Fruit fly (Drosophila melanogaster) whole organism, embryonic: ENCODE results near the gene Ythdf.

ENCODE experiments used
- Atf-2 ChIP-seq: fragments of 200-800 bp; sonication (Bioruptor generic); optimal IDR thresholded peaks from 2 replicates; lab custom pipeline; 2016; ENCODE audit warnings: missing biosample characterization, missing genetic modification characterization
- Bgb ChIP-seq: fragments of 200-800 bp; sonication (Bioruptor generic); IDR thresholded peaks from 2 replicates; pipeline ENCODE4 v1.3.6; 2022; ENCODE audit warnings: missing biosample characterization, missing genetic modification characterization; ENCODE audit not compliant: partially characterized antibody
- CG11456 ChIP-seq: fragments of 200-800 bp; sonication (Bioruptor generic); IDR thresholded peaks from 3 replicates; pipeline ENCODE4 v1.3.6; 2022; ENCODE audit warnings: missing biosample characterization, missing genetic modification characterization
- CG13775 ChIP-seq: fragments of 200-800 bp; sonication (Bioruptor generic); optimal IDR thresholded peaks from 3 replicates; lab custom pipeline; 2017; ENCODE audit warnings: missing biosample characterization, mild to moderate bottlenecking, missing genetic modification characterization
- CG14014 ChIP-seq: fragments of 200-800 bp; sonication (Bioruptor generic); IDR thresholded peaks from 2 replicates; pipeline ENCODE4 v1.3.6; 2022; ENCODE audit warnings: missing biosample characterization, missing genetic modification characterization
- CG14441 ChIP-seq: fragments of 200-800 bp; sonication (Bioruptor generic); IDR thresholded peaks from 2 replicates; pipeline ENCODE4 v1.3.6; 2022; ENCODE audit warnings: missing biosample characterization, missing genetic modification characterization
- CG17912 ChIP-seq: fragments of 200-800 bp; sonication (Bioruptor generic); optimal IDR thresholded peaks from 2 replicates; lab custom pipeline; 2018; ENCODE audit warnings: missing biosample characterization, mild to moderate bottlenecking, missing genetic modification characterization
- CG1792 ChIP-seq: fragments of 200-800 bp; sonication (Bioruptor generic); optimal IDR thresholded peaks from 2 replicates; lab custom pipeline; 2016; ENCODE audit warnings: missing biosample characterization, missing genetic modification characterization
- CG2129 ChIP-seq: fragments of 200-800 bp; sonication (Bioruptor generic); IDR thresholded peaks from 2 replicates; pipeline ENCODE4 v1.3.6; 2022; ENCODE audit warnings: missing biosample characterization, missing genetic modification characterization; ENCODE audit not compliant: partially characterized antibody
- CG30020 ChIP-seq: fragments of 200-800 bp; optimal IDR thresholded peaks from 2 replicates; lab custom pipeline; 2019; ENCODE audit warnings: missing biosample characterization, mild to moderate bottlenecking, missing genetic modification characterization, moderate library complexity
- CG30403 ChIP-seq: fragments of 200-800 bp; sonication (Bioruptor generic); optimal IDR thresholded peaks from 3 replicates; lab custom pipeline; 2016; ENCODE audit warnings: missing biosample characterization, missing genetic modification characterization
- CG33213 ChIP-seq: fragments of 200-800 bp; sonication (Bioruptor generic); optimal IDR thresholded peaks from 3 replicates; lab custom pipeline; 2016; ENCODE audit warnings: missing biosample characterization, missing genetic modification characterization
- CG4404 ChIP-seq: fragments of 200-800 bp; sonication (Bioruptor generic); IDR thresholded peaks from 2 replicates; pipeline ENCODE4 v1.3.6; 2022; ENCODE audit warnings: missing biosample characterization, missing genetic modification characterization
- CG6791 ChIP-seq: fragments of 200-800 bp; sonication (Bioruptor generic); IDR thresholded peaks from 3 replicates; pipeline ENCODE4 v1.3.6; 2022; ENCODE audit warnings: missing biosample characterization, missing genetic modification characterization; ENCODE audit not compliant: partially characterized antibody
- CG7556 ChIP-seq: fragments of 200-800 bp; sonication (Bioruptor generic); optimal IDR thresholded peaks from 2 replicates; lab custom pipeline; 2017; ENCODE audit warnings: missing biosample characterization, mild to moderate bottlenecking, missing genetic modification characterization
- CG8478 ChIP-seq: fragments of >200 bp; optimal IDR thresholded peaks from 2 replicates; lab custom pipeline; 2018
- Camta ChIP-seq: fragments of 200-800 bp; sonication (Bioruptor generic); optimal IDR thresholded peaks from 2 replicates; lab custom pipeline; 2016; ENCODE audit warnings: missing biosample characterization, missing genetic modification characterization
- D19A ChIP-seq: fragments of 200-800 bp; optimal IDR thresholded peaks from 3 replicates; lab custom pipeline; 2019; ENCODE audit warnings: missing biosample characterization, mild to moderate bottlenecking, missing genetic modification characterization, moderate library complexity
- Dll ChIP-seq: fragments of 200-800 bp; sonication (Bioruptor generic); IDR thresholded peaks from 4 replicates; pipeline ENCODE4 v1.3.6; 2022; ENCODE audit warnings: missing biosample characterization, missing genetic modification characterization; ENCODE audit not compliant: partially characterized antibody
- Dp ChIP-seq: fragments of 200-800 bp; sonication (Bioruptor generic); optimal IDR thresholded peaks from 2 replicates; lab custom pipeline; 2018; ENCODE audit warnings: missing biosample characterization, mild to moderate bottlenecking, missing genetic modification characterization, moderate library complexity
- HLH4C ChIP-seq: fragments of 200-800 bp; sonication (Bioruptor generic); IDR thresholded peaks from 3 replicates; pipeline ENCODE4 v1.3.6; 2022; ENCODE audit warnings: missing biosample characterization, missing genetic modification characterization; ENCODE audit not compliant: partially characterized antibody
- HmgZ ChIP-seq: fragments of 200-800 bp; sonication (Bioruptor generic); optimal IDR thresholded peaks from 2 replicates; lab custom pipeline; 2018; ENCODE audit warnings: missing biosample characterization, mild to moderate bottlenecking, missing genetic modification characterization
- Hr39 ChIP-seq: fragments of >200 bp; optimal IDR thresholded peaks from 2 replicates; lab custom pipeline; 2017
- Hr51 ChIP-seq, 2 experiments: fragments of 200-800 bp; sonication (Bioruptor generic); optimal IDR thresholded peaks; 2 replicates in 1 of 2; 3 replicates in 1 of 2; lab custom pipeline; 2016 to 2018; ENCODE audit warnings: missing biosample characterization in 2 of 2, missing genetic modification characterization in 2 of 2, mild to moderate bottlenecking in 1 of 2, moderate library complexity in 1 of 2
- NK7.1 ChIP-seq: fragments of 200-800 bp; sonication (Bioruptor generic); optimal IDR thresholded peaks from 3 replicates; lab custom pipeline; 2016; ENCODE audit warnings: missing biosample characterization, missing genetic modification characterization
- Nf-YC ChIP-seq: fragments of 200-800 bp; optimal IDR thresholded peaks from 3 replicates; lab custom pipeline; 2019; ENCODE audit warnings: missing biosample characterization, mild to moderate bottlenecking, missing genetic modification characterization, moderate library complexity
- Oaz ChIP-seq: fragments of 200-800 bp; sonication (Bioruptor generic); IDR thresholded peaks from 2 replicates; pipeline ENCODE4 v1.3.6; 2022; ENCODE audit warnings: missing biosample characterization, missing genetic modification characterization
- Optix ChIP-seq: fragments of 200-800 bp; sonication (Bioruptor generic); IDR thresholded peaks from 3 replicates; pipeline ENCODE4 v1.3.6; 2022; ENCODE audit warnings: missing biosample characterization, missing genetic modification characterization
- Sox102F ChIP-seq: fragments of 200-800 bp; sonication (Bioruptor generic); optimal IDR thresholded peaks from 2 replicates; lab custom pipeline; 2018; ENCODE audit warnings: missing biosample characterization, mild to moderate bottlenecking, missing genetic modification characterization, moderate library complexity
- Tbp ChIP-seq: fragments of >200 bp; optimal IDR thresholded peaks from 2 replicates; lab custom pipeline; 2018; ENCODE audit warnings: missing biosample characterization, missing genetic modification characterization
- abd-A ChIP-seq: fragments of 200-800 bp; sonication (Bioruptor generic); optimal IDR thresholded peaks from 3 replicates; lab custom pipeline; 2019; ENCODE audit warnings: missing biosample characterization, mild to moderate bottlenecking, missing genetic modification characterization, moderate library complexity
- aop ChIP-seq: fragments of 200-800 bp; sonication (Bioruptor generic); IDR thresholded peaks from 2 replicates; pipeline ENCODE4 v1.3.6; 2022; ENCODE audit warnings: missing biosample characterization, missing genetic modification characterization
- ash1 ChIP-seq: fragments of 200-800 bp; sonication (Bioruptor generic); optimal IDR thresholded peaks from 2 replicates; lab custom pipeline; 2018; ENCODE audit warnings: missing biosample characterization, mild to moderate bottlenecking, missing genetic modification characterization
- caup ChIP-seq: fragments of 200-800 bp; sonication (Bioruptor generic); optimal IDR thresholded peaks from 3 replicates; lab custom pipeline; 2017; ENCODE audit warnings: missing biosample characterization, mild to moderate bottlenecking, missing genetic modification characterization, moderate library complexity; ENCODE audit not compliant: severe bottlenecking
- dmrt99B ChIP-seq: fragments of 200-800 bp; sonication (Bioruptor generic); optimal IDR thresholded peaks from 2 replicates; lab custom pipeline; 2018; ENCODE audit warnings: missing biosample characterization, mild to moderate bottlenecking, missing genetic modification characterization, moderate library complexity
- dpn ChIP-seq, 2 experiments: fragments of 200-800 bp; sonication (Bioruptor generic); optimal IDR thresholded peaks; 3 replicates each; lab custom pipeline; 2016; ENCODE audit warnings: missing biosample characterization in 2 of 2, missing genetic modification characterization in 2 of 2
- fd96Cb ChIP-seq: fragments of 200-800 bp; sonication (Bioruptor generic); optimal IDR thresholded peaks from 2 replicates; lab custom pipeline; 2018; ENCODE audit warnings: missing biosample characterization, mild to moderate bottlenecking, missing genetic modification characterization, moderate library complexity
- ftz-f1 ChIP-seq: fragments of 200-800 bp; sonication (Bioruptor generic); optimal IDR thresholded peaks from 2 replicates; lab custom pipeline; 2016; ENCODE audit warnings: missing biosample characterization, missing genetic modification characterization
- gce ChIP-seq: fragments of 200-800 bp; sonication (Bioruptor generic); IDR thresholded peaks from 3 replicates; pipeline ENCODE4 v1.3.6; 2022; ENCODE audit warnings: missing biosample characterization, missing genetic modification characterization
- insv ChIP-seq, 2 experiments: fragments of 200-800 bp; sonication (Bioruptor generic); optimal IDR thresholded peaks; 3 replicates each; lab custom pipeline; 2016 to 2018; ENCODE audit warnings: missing biosample characterization in 2 of 2, missing genetic modification characterization in 2 of 2
- jigr1 ChIP-seq: fragments of 200-800 bp; sonication (Bioruptor generic); IDR thresholded peaks from 3 replicates; pipeline ENCODE4 v1.3.6; 2022; ENCODE audit warnings: missing biosample characterization, missing genetic modification characterization
- jumu ChIP-seq: fragments of 200-800 bp; sonication (Bioruptor generic); optimal IDR thresholded peaks from 3 replicates; lab custom pipeline; 2016; ENCODE audit warnings: missing biosample characterization, missing genetic modification characterization
- lola ChIP-seq, 3 experiments: fragments of >200 bp in 2 of 3; fragments of 200-800 bp in 1 of 3; sonication (Bioruptor generic) in 1 of 3; optimal IDR thresholded peaks; 2 replicates each; lab custom pipeline; 2017 to 2019; ENCODE audit warnings: missing biosample characterization in 3 of 3, missing genetic modification characterization in 3 of 3, mild to moderate bottlenecking in 1 of 3, moderate library complexity in 1 of 3
- mam ChIP-seq: fragments of 200-800 bp; sonication (Bioruptor generic); optimal IDR thresholded peaks from 3 replicates; lab custom pipeline; 2016; ENCODE audit warnings: missing biosample characterization, missing genetic modification characterization
- otp ChIP-seq: fragments of 200-800 bp; sonication (Bioruptor generic); IDR thresholded peaks from 3 replicates; pipeline ENCODE4, ENCODE4 v1.3.6; 2022; ENCODE audit warnings: missing biosample characterization, missing genetic modification characterization
- pros ChIP-seq: fragments of 200-800 bp; sonication (Bioruptor generic); optimal IDR thresholded peaks from 3 replicates; lab custom pipeline; 2019; ENCODE audit warnings: missing biosample characterization, mild to moderate bottlenecking, missing genetic modification characterization, moderate library complexity
- salm ChIP-seq: fragments of 200-800 bp; sonication (Bioruptor generic); optimal IDR thresholded peaks from 2 replicates; lab custom pipeline; 2018; ENCODE audit warnings: missing biosample characterization, mild to moderate bottlenecking, missing genetic modification characterization
- seq ChIP-seq: fragments of 200-800 bp; sonication (Bioruptor generic); IDR thresholded peaks from 2 replicates; pipeline ENCODE4 v1.3.6; 2022; ENCODE audit warnings: missing biosample characterization, missing genetic modification characterization
- tgo ChIP-seq: fragments of 200-800 bp; sonication (Bioruptor generic); IDR thresholded peaks from 3 replicates; pipeline ENCODE4 v1.3.6; 2022; ENCODE audit warnings: missing biosample characterization, missing genetic modification characterization
- tll ChIP-seq, 2 experiments: fragments of 200-800 bp in 1 of 2; fragments of >200 bp in 1 of 2; sonication (Bioruptor generic) in 1 of 2; optimal IDR thresholded peaks; 2 replicates each; lab custom pipeline; 2017 to 2019; ENCODE audit warnings: missing biosample characterization in 2 of 2, missing genetic modification characterization in 2 of 2, mild to moderate bottlenecking in 1 of 2, moderate library complexity in 1 of 2
- tup ChIP-seq: fragments of 200-800 bp; sonication (Bioruptor generic); optimal IDR thresholded peaks from 2 replicates; lab custom pipeline; 2016; ENCODE audit warnings: missing biosample characterization, mild to moderate bottlenecking, missing genetic modification characterization, moderate library complexity

The Ythdf gene

DNA sequence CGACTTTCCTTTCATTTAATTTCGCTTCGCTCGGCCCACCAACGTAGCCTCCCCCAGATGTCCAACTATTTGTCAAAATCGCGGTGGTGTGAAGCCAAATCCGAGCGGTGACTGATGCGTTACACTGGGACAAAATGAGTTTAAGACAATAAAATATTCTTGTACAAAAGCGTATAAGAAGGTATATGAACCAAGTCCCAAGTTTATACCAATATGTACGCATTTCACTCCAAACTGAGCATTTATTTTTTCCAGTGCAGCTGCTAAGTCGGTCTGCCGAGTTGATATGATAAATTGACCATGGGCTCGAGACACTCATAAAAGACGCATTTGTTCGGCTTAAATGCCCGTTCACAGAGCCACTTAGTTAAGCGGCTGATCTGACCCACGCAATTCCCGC is 34.3 kb downstream of the Ythdf start (continued):
- TF ChIP-seq CG6791 (GFP tag; lab: Robert Waterston, UW), result no peak
- no peak for TF ChIP-seq HLH4C
- no peak for TF ChIP-seq pros (GFP tag; lab: Kevin White, UChicago)
- no peak for TF ChIP-seq ftz-f1 (GFP tag; lab: Kevin White, UChicago)
- TF ChIP-seq Sox102F (GFP tag; lab: Kevin White, UChicago), result peak; percentile 70
- TF ChIP-seq dpn (GFP tag; optimal IDR thresholded peaks at IDR 0.05; lab: Kevin White, UChicago), result peak; percentile 49 to 70
- peak; percentile 32 for TF ChIP-seq caup (GFP tag; lab: Kevin White, UChicago)
- TF ChIP-seq Dp (GFP tag; lab: Kevin White, UChicago), result no peak
- no peak for TF ChIP-seq CG8478 (lab: Kevin White, UChicago)
- no peak for TF ChIP-seq tup (GFP tag; lab: Kevin White, UChicago)
- TF ChIP-seq Atf-2 (GFP tag; lab: Kevin White, UChicago), result peak; percentile 41
- TF ChIP-seq CG14014 (GFP tag; lab: Robert Waterston, UW), result no peak
- peak; percentile 43 for TF ChIP-seq mam (GFP tag; lab: Kevin White, UChicago)
- no peak for TF ChIP-seq NK7.1 (GFP tag; lab: Kevin White, UChicago)
- no peak for TF ChIP-seq insv (GFP tag; optimal IDR thresholded peaks at IDR 0.05; lab: Kevin White, UChicago)
- peak; percentile 62; the same call in 1 of the 2 replicates for TF ChIP-seq seq
- no peak for TF ChIP-seq Optix (GFP tag; lab: Robert Waterston, UW)
- no peak for TF ChIP-seq Tbp
- TF ChIP-seq Nf-YC (tag; lab: Kevin White, UChicago), result no peak
- peak; percentile 75 for TF ChIP-seq dmrt99B (tag; lab: Kevin White, UChicago)
- no peak for TF ChIP-seq CG1792
- peak; percentile 85 for TF ChIP-seq CG14441
- peak; percentile 72 for TF ChIP-seq tgo
- TF ChIP-seq Oaz, result no peak
- TF ChIP-seq otp (GFP tag; lab: Robert Waterston, UW), result no peak
- TF ChIP-seq salm (tag; lab: Kevin White, UChicago), result no peak
- TF ChIP-seq CG4404 (GFP tag; lab: Robert Waterston, UW), result peak; percentile 40; the same call in 1 of the 2 replicates
- TF ChIP-seq CG2129 (GFP tag; lab: Robert Waterston, UW), result no peak
- no peak for TF ChIP-seq CG13775
- TF ChIP-seq abd-A, result no peak
- no peak for TF ChIP-seq HmgZ (tag; lab: Kevin White, UChicago)
- no peak for TF ChIP-seq D19A (tag; lab: Kevin White, UChicago)
- peak; percentile 32 for TF ChIP-seq CG30403 (GFP tag; lab: Kevin White, UChicago)
- peak; percentile 9 for TF ChIP-seq CG33213 (GFP tag; lab: Kevin White, UChicago)
- TF ChIP-seq tll (GFP tag; optimal IDR thresholded peaks at IDR 0.05; lab: Kevin White, UChicago), result no peak
- TF ChIP-seq jumu (GFP tag; lab: Kevin White, UChicago), result no peak
- no peak for TF ChIP-seq CG7556 (GFP tag; lab: Kevin White, UChicago)
- no peak for TF ChIP-seq ash1 (GFP tag; lab: Kevin White, UChicago)
- TF ChIP-seq CG30020 (tag; lab: Kevin White, UChicago), result no peak
- peak; percentile 50 for TF ChIP-seq Camta
- peak; percentile 20 to 70 for TF ChIP-seq Hr51 (GFP tag; optimal IDR thresholded peaks at IDR 0.05; lab: Kevin White, UChicago)
- TF ChIP-seq gce (GFP tag; lab: Robert Waterston, UW), result no peak
- TF ChIP-seq Hr39 (lab: Kevin White, UChicago), result no peak
- no peak for TF ChIP-seq CG17912 (GFP tag; lab: Kevin White, UChicago)
- peak; percentile 56 for TF ChIP-seq fd96Cb (tag; lab: Kevin White, UChicago)
- TF ChIP-seq CG11456 (GFP tag; lab: Robert Waterston, UW), result 0 out of 3 replicates have a peak, but pooled peaks have one; percentile 57
- no peak for TF ChIP-seq Dll (GFP tag; lab: Robert Waterston, UW)
- TF ChIP-seq aop (GFP tag; lab: Robert Waterston, UW), result no peak
- no peak for TF ChIP-seq Bgb (GFP tag; lab: Robert Waterston, UW)
- TF ChIP-seq lola (GFP tag; optimal IDR thresholded peaks at IDR 0.05; lab: Kevin White, UChicago), result peak in 1 of 3 experiments; percentile 28
- no peak for TF ChIP-seq jigr1 (GFP tag; lab: Robert Waterston, UW)
